Worm (Caenorhabditis elegans) whole organism, midembryonic: Measurements from ENCODE around the gene T25B6.3.

Experiments
- T22C8.4 ChIP-seq: fragments of 200-800 bp; sonication (Bioruptor generic); IDR thresholded peaks from 2 replicates; pipeline ENCODE4 v1.3.6; 2022; ENCODE audit warnings: missing genetic modification characterization, missing compliant biosample characterization
- cog-1 ChIP-seq: sonication (generic microtip); optimal IDR thresholded peaks from 2 replicates; lab custom pipeline; 2016; ENCODE audit warnings: missing genetic modification characterization, missing compliant biosample characterization
- flt-1 ChIP-seq: fragments of 200-800 bp; sonication (Bioruptor generic); IDR thresholded peaks from 2 replicates; pipeline ENCODE4 v1.3.6; 2022; ENCODE audit warnings: missing genetic modification characterization, missing compliant biosample characterization
- klf-2 ChIP-seq: fragments of 200-800 bp; sonication (Bioruptor generic); conservative IDR thresholded peaks from 2 replicates; pipeline ENCODE4 v1.3.6; 2022; ENCODE audit warnings: missing genetic modification reagents, missing genetic modification characterization, missing compliant biosample characterization
- med-1 ChIP-seq: sonication (generic microtip); optimal IDR thresholded peaks from 2 replicates; lab custom pipeline; 2017; ENCODE audit warnings: missing genetic modification characterization, mild to moderate bottlenecking, missing compliant biosample characterization, antibody characterized with exemption, missing genetic modification reagents; ENCODE audit not compliant: insufficient read depth
- ref-1 ChIP-seq: fragments of 200-800 bp; sonication (Bioruptor generic); conservative IDR thresholded peaks from 2 replicates; pipeline ENCODE4 v1.3.6; 2022; ENCODE audit warnings: missing genetic modification reagents, missing genetic modification characterization, missing compliant biosample characterization
- tab-1 ChIP-seq: fragments of 200-800 bp; sonication (Bioruptor generic); IDR thresholded peaks from 2 replicates; pipeline ENCODE4 v1.3.6; 2022; ENCODE audit warnings: missing genetic modification characterization, missing compliant biosample characterization
- ztf-23 ChIP-seq: fragments of 200-800 bp; sonication (Bioruptor generic); IDR thresholded peaks from 2 replicates; pipeline ENCODE4 v1.3.6; 2022; ENCODE audit warnings: missing genetic modification reagents, missing genetic modification characterization, missing compliant biosample characterization
- ztf-29 ChIP-seq: fragments of 200-800 bp; sonication (Bioruptor generic); IDR thresholded peaks from 2 replicates; pipeline ENCODE4 v1.3.6; 2022; ENCODE audit warnings: missing genetic modification reagents, missing genetic modification characterization, missing compliant biosample characterization

T25B6.3 gene

DNA sequence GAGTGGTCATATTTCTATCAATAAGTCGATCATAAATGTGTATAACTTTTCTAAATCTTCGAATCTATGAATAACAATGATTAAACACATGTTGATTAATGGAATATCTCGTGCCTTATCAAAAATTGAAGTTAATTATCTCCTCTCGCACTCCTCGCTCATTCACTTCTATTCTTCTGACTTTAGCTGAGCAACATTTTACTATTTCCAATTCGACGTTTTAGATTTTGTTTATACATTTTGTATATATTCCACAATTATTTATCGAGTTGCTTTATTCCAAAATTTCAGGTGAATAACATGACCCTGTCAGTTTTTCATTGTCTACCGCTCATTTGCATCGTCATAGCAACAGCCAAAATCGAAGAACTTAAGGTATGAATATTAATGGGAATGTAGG, at the start of gene T25B6.3:
T25B6.3 (plus strand) TSS at position 301 of the 400 bp plus-strand sequence.
- TF ChIP-seq med-1 (GFP tag; lab: Kevin White, UChicago) = no peak

DNA sequence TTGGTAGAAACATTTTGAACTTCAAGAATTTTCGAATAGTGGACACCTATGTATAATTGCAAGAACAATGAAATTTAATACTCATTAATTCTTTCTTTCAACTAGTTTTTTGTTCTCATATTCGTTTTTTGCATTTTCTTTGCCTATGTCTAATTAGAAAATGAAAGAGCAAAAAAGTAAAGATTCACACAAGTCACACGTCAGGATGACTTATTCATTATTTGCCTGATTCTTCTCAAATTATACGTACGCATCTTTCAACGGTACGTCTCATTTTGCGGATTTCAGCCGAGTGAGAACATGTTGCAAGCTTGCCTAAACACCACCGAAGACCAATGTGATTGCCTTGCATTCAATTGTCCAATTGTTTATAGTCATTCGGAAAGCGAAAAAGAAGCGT, 46.7 kb upstream of the T25B6.3 start, which contains the start of gene nmur-1:
nmur-1 (plus strand) TSS at position 301 of the 400 bp plus-strand sequence.
- TF ChIP-seq ref-1 (GFP tag; lab: Robert Waterston, UW) (no peak), ztf-29 (GFP tag; lab: Robert Waterston, UW) (no peak), T22C8.4 (GFP tag; lab: Robert Waterston, UW) (no peak), tab-1 (GFP tag; lab: Robert Waterston, UW) (no peak), flt-1 (GFP tag; lab: Robert Waterston, UW) (no peak), cog-1 (tag; lab: Kevin White, UChicago) (no peak), ztf-23 (GFP tag; lab: Robert Waterston, UW) (no peak), med-1 (GFP tag; lab: Kevin White, UChicago) (no peak), klf-2 (no peak)

DNA sequence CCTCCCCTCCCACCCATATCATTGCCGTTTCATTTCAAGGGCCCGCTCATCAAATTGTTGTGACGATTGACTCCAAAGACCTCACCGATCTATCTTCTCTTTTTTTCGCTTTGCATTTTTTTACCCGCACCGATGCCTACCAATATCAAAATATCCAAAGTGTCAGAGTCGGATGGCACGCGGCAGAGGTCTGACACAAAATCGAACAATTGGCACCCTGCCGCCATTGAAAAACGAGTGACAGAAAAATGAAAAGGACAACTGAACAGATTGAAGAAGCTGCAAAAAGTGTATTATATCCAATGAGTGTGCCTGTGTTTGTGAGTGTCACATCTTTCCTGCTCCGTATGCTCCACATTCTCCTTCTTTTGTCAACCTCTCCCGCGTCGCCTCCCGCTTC, 41.0 kb upstream of the T25B6.3 start:
- TF ChIP-seq T22C8.4 (GFP tag; lab: Robert Waterston, UW) (no peak), ztf-23 (GFP tag; lab: Robert Waterston, UW) (no peak), ref-1 (GFP tag; lab: Robert Waterston, UW) (no peak), ztf-29 (GFP tag; lab: Robert Waterston, UW) (no peak), cog-1 (tag; lab: Kevin White, UChicago) (no peak), flt-1 (GFP tag; lab: Robert Waterston, UW) (no peak), klf-2 (no peak), med-1 (GFP tag; lab: Kevin White, UChicago) (no peak), tab-1 (GFP tag; lab: Robert Waterston, UW) (no peak)

DNA sequence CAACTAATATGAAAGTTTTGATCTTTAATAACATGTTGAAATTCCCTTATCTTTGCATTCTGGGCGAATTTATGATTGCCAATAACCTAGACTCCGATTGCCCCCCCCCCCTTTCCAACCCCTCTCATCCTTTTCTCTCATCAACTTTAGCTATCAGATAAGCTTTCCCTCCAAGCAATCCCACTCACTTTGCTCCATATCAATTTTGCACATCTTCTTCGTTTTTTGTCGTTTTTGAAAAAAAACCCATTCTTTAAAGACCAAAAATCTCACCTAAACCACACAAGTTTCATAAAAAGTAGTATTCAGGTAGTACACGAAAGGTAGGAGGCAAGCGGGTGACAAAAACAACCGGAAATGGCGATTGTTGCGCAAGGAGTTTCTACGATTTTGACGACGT, 39.6 kb upstream of the T25B6.3 start, which contains the start of gene twk-18:
twk-18 (plus strand) TSS at position 301 of the 400 bp plus-strand sequence.
- TF ChIP-seq ztf-29 (GFP tag; lab: Robert Waterston, UW) (no peak), T22C8.4 (GFP tag; lab: Robert Waterston, UW) (no peak), flt-1 (GFP tag; lab: Robert Waterston, UW) (no peak), ref-1 (GFP tag; lab: Robert Waterston, UW) (no peak), med-1 (GFP tag; lab: Kevin White, UChicago) (no peak), ztf-23 (GFP tag; lab: Robert Waterston, UW) (no peak), tab-1 (GFP tag; lab: Robert Waterston, UW) (no peak), cog-1 (tag; lab: Kevin White, UChicago) (no peak), klf-2 (no peak)

DNA sequence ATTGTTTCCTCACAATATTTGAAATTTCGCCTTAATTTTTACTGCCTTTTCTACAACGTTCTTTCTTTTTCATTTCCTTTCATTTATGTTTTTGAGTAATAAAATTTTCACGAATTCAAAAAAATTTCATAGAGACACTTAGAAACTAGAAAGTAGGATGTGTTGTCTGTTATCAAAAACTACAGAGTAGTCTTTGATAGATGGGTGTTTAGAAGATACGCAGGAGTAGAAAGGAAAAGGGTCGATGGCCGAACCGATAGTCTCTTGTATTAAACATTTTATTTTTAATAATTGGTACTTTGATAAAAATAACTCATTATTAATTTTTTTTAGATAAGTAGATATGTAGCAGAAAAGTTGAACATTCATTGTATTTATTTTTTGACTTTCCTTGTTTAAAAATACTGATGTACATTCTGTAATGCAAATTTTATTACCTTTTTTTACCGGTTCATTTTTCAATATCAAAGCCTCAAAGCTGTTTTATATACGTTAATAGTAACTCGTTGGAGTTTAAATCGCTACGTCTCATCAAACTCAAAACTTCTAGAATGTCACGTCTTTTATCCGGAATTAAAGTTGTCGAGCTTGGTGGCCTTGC, 35.4 kb upstream of the T25B6.3 start, which contains the start of gene C24A3.4:
C24A3.4 (plus strand) TSS at position 551 of the 601 bp plus-strand sequence.
- TF ChIP-seq med-1 (GFP tag; lab: Kevin White, UChicago) (no peak), ztf-29 (GFP tag; lab: Robert Waterston, UW) (no peak), klf-2 (no peak), T22C8.4 (GFP tag; lab: Robert Waterston, UW) (no peak), ref-1 (GFP tag; lab: Robert Waterston, UW) (no peak), tab-1 (GFP tag; lab: Robert Waterston, UW) (no peak), ztf-23 (GFP tag; lab: Robert Waterston, UW) (no peak), cog-1 (tag; lab: Kevin White, UChicago) (no peak), flt-1 (GFP tag; lab: Robert Waterston, UW) (no peak)

DNA sequence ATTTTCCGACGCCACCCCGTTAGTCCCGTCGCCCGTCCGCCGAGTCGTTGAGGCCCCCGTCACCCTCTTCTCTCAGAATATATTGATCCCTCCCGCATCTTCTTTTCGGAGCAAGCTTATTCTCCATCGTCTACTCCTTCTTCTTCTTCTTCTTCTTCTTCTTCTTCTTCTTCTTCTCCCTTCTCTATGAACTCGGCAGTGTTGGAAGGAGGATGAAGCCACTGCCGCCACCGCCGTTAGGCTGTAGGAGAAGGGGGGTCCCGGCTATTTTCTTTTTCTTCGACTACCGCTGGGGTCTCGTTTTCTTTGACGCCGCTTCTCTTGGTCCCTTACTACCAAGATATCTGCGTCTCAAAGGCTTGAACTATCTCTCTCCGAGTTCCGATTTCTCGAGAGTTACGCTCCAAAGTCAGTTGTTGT, 31.9 kb upstream of the T25B6.3 start:
- no peak for TF ChIP-seq med-1 (GFP tag; lab: Kevin White, UChicago)
- TF ChIP-seq tab-1 (GFP tag; lab: Robert Waterston, UW) = no peak
- no peak for TF ChIP-seq ztf-29 (GFP tag; lab: Robert Waterston, UW)
- 0 out of 2 replicates have a peak, but pooled peaks have one; percentile 35 for TF ChIP-seq flt-1 (GFP tag; lab: Robert Waterston, UW)
- TF ChIP-seq T22C8.4 (GFP tag; lab: Robert Waterston, UW) = no peak
- TF ChIP-seq klf-2 = no peak
- 0 out of 2 replicates have a peak, but pooled peaks have one; percentile 52 for TF ChIP-seq ztf-23 (GFP tag; lab: Robert Waterston, UW)
- no peak for TF ChIP-seq ref-1 (GFP tag; lab: Robert Waterston, UW)
- peak; percentile 7 for TF ChIP-seq cog-1 (tag; lab: Kevin White, UChicago)

DNA sequence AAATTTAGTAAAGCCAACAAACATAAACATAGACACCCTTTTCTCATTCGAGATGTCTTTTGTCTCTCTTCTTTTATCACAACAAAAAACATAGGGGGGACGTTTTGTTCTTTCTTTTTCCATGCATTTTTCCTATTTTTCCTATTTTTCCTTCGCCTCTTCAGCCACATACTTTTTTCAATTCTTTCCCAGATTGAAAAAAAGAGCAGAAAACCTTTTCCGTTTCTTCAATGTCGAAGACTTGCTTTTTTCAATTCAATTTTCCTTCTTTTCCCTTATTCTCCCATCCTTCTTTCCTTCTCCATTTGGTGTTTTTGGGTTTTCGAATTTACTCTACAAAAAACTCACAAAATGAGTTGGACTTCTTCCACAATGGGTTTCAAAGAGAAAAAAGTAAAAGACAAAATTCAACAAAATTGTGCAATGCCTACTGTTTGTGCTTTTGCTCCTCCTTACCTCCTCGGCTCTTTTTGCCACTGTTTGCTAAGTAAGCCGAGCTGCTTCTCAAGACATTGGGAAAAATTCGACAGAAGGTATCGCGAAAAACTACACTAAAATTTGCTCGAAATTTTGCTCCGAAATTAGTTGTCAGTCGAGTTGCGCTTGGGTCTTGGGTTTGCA, 30.8 kb upstream of the T25B6.3 start:
- TF ChIP-seq klf-2 = no peak
- TF ChIP-seq ref-1 (GFP tag; lab: Robert Waterston, UW) = no peak
- no peak for TF ChIP-seq cog-1 (tag; lab: Kevin White, UChicago)
- no peak for TF ChIP-seq ztf-29 (GFP tag; lab: Robert Waterston, UW)
- TF ChIP-seq flt-1 (GFP tag; lab: Robert Waterston, UW) = no peak
- no peak for TF ChIP-seq T22C8.4 (GFP tag; lab: Robert Waterston, UW)
- no peak for TF ChIP-seq tab-1 (GFP tag; lab: Robert Waterston, UW)
- no peak for TF ChIP-seq ztf-23 (GFP tag; lab: Robert Waterston, UW)
- no peak for TF ChIP-seq med-1 (GFP tag; lab: Kevin White, UChicago)

DNA sequence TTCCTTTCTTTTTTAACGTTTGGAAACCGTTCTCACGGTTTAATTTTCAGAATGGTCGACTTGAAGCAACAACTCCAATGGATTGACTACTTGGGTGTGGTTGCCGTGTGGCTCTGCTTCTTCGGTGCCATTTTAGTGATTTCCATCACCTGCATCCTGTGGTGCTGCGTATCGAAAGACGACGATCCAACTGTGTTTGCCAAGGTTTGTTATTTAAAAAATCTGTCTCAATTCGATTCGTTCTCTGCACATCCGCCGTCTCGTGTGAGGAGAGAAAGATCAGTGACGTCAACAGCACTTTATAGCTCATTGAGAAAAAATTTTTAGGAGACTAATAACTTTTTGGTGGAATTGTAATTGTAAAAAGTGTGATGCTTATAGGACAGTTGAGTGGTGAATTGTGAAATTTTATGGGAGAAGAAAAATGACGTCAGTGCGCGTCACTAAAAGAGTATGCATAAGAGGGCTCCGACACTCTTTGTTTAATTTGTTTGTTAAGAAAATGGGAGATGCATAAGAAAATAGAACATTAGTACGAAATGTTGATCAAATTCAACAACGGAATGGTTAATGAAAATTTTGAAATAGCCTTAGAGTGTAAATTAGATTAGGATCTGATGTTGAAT, 29.8 kb upstream of the T25B6.3 start, which contains the start of gene C24A3.2:
C24A3.2 (plus strand) TSS at position 51 of the 626 bp plus-strand sequence.
- no peak for TF ChIP-seq med-1 (GFP tag; lab: Kevin White, UChicago)
- no peak for TF ChIP-seq T22C8.4 (GFP tag; lab: Robert Waterston, UW)
- TF ChIP-seq ztf-23 (GFP tag; lab: Robert Waterston, UW) = no peak
- TF ChIP-seq flt-1 (GFP tag; lab: Robert Waterston, UW) = no peak
- no peak for TF ChIP-seq ztf-29 (GFP tag; lab: Robert Waterston, UW)
- TF ChIP-seq cog-1 (tag; lab: Kevin White, UChicago) = no peak
- no peak for TF ChIP-seq ref-1 (GFP tag; lab: Robert Waterston, UW)
- no peak for TF ChIP-seq klf-2
- no peak for TF ChIP-seq tab-1 (GFP tag; lab: Robert Waterston, UW)
